Fruit fly (Drosophila melanogaster): ENCODE measurements around the gene holn1.
A peak's percentile ranks its signal among the peaks of the same experiment; 100 is the strongest.

DNA sequence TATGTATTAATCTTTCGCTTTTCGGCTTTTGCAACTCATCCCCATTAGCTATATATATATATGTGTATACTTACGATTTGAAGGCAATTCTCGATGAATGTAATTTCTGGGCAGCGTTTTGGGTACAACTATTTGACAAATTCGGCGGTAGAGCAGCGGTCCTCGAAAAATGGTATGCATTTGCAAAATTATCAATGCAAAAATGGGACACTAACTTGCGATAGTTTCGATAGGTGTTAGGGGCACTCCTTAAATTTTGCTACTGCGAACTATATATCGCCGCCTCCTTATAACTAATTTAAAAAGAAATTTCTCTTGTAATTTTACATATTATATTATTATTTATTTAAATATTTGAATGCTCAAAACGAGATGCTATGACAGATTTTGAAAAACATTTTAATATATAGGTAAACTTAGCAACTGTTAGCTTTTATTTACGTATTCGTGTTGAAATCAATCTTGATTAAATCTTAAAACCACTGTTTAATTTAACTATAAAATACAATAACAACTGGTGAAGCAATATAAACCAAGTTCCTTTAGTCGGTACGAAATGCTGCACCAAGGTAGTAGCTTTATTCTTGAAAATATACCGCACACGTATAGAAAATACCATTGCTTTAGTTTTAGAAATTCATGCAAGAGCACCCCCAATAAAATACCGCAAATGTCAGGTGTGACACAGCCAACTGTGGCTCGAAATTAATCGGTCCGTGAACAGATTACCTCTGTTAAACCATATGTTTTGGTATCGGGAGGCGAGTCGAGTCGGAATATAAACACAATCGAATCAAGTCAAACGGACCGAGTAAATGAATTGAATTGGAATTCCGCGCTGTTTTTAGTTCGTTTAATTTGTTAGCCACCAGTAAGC, 22.3 kb upstream of the holn1 start, which contains the start of the genes CG5355 and Klp31E:
- peak; percentile 46 for TF ChIP-seq Ets96B (tag; optimal IDR thresholded peaks at IDR 0.05)
- no peak for TF ChIP-seq CG1621 (tag; optimal IDR thresholded peaks at IDR 0.05)
- TF ChIP-seq Ets21C (GFP tag; optimal IDR thresholded peaks at IDR 0.05), result peak; percentile 39
- TF ChIP-seq CG6276 (GFP tag; optimal IDR thresholded peaks at IDR 0.05), result no peak
- no peak for TF ChIP-seq CG11762 (GFP tag; optimal IDR thresholded peaks at IDR 0.05; ENCODE audit: insufficient read depth)
- TF ChIP-seq Eip75B (GFP tag; optimal IDR thresholded peaks at IDR 0.05), result no peak
- peak; percentile 87 for TF ChIP-seq Eip78C (GFP tag)
